Worm (Caenorhabditis elegans) whole organism, young adult: ENCODE data around the gene F57B9.1.
A peak's percentile ranks its signal among the peaks of the same experiment; 100 is the strongest.

ENCODE experiments used
- B0019.2 ChIP-seq: fragments of 200-800 bp; sonication (Bioruptor generic); conservative IDR thresholded peaks from 2 replicates; pipeline ENCODE4 v1.3.6; 2022; ENCODE audit warnings: missing genetic modification reagents, missing genetic modification characterization, missing compliant biosample characterization
- B0035.1 ChIP-seq: sonication (generic microtip); optimal IDR thresholded peaks from 2 replicates; lab custom pipeline; 2016; ENCODE audit warnings: missing genetic modification characterization, mild to moderate bottlenecking, missing compliant biosample characterization, missing genotype, missing genetic modification reagents
- B0336.3 ChIP-seq: fragments of 200-800 bp; sonication (Bioruptor generic); IDR thresholded peaks from 2 replicates; pipeline ENCODE4 v1.3.6; 2022; ENCODE audit warnings: missing genetic modification characterization, missing compliant biosample characterization
- C17E4.6 ChIP-seq: fragments of 200-800 bp; sonication (Bioruptor generic); IDR thresholded peaks from 2 replicates; pipeline ENCODE4 v1.3.6; 2022; ENCODE audit warnings: missing genetic modification reagents, missing genetic modification characterization, missing compliant biosample characterization
- F22D6.2 ChIP-seq: sonication (generic microtip); optimal IDR thresholded peaks from 2 replicates; lab custom pipeline; 2016; ENCODE audit warnings: mild to moderate bottlenecking, missing genetic modification characterization, missing compliant biosample characterization
- F37B4.10 ChIP-seq: fragments of 200-800 bp; sonication (Bioruptor generic); IDR thresholded peaks from 2 replicates; pipeline ENCODE4 v1.3.6; 2022; ENCODE audit warnings: missing genetic modification characterization, missing compliant biosample characterization
- F49E8.2 ChIP-seq: sonication (generic microtip); optimal IDR thresholded peaks from 3 replicates; lab custom pipeline; 2017; ENCODE audit warnings: missing genetic modification characterization, mild to moderate bottlenecking, missing compliant biosample characterization, antibody characterized with exemption, moderate library complexity; ENCODE audit not compliant: insufficient read depth
- F52B5.7 ChIP-seq: sonication (generic microtip); optimal IDR thresholded peaks from 2 replicates; lab custom pipeline; 2016; ENCODE audit warnings: mild to moderate bottlenecking, missing genetic modification characterization, missing compliant biosample characterization
- F57C9.4 ChIP-seq: sonication (generic microtip); optimal IDR thresholded peaks from 2 replicates; lab custom pipeline; 2017; ENCODE audit warnings: mild to moderate bottlenecking, missing genetic modification characterization, missing compliant biosample characterization
- Y53G8AR.9 ChIP-seq: fragments of 200-800 bp; sonication (Bioruptor generic); conservative IDR thresholded peaks from 2 replicates; pipeline ENCODE4 v1.3.6; 2022; ENCODE audit warnings: missing genetic modification reagents, missing genetic modification characterization, missing compliant biosample characterization
- Y56A3A.18 ChIP-seq: fragments of 200-800 bp; sonication (Bioruptor generic); IDR thresholded peaks from 2 replicates; pipeline ENCODE4 v1.3.6; 2022; ENCODE audit warnings: missing genetic modification reagents, missing genetic modification characterization, missing compliant biosample characterization
- akir-1 ChIP-seq: fragments of 200-800 bp; sonication (Bioruptor generic); optimal IDR thresholded peaks from 2 replicates; lab custom pipeline; 2018; ENCODE audit warnings: mild to moderate bottlenecking, missing genetic modification characterization, moderate library complexity, missing compliant biosample characterization
- attf-3 ChIP-seq: fragments of 200-800 bp; sonication (Bioruptor generic); conservative IDR thresholded peaks from 2 replicates; pipeline ENCODE4 v1.3.6; 2022; ENCODE audit warnings: missing genetic modification reagents, missing genetic modification characterization, missing compliant biosample characterization
- ceh-79 ChIP-seq: sonication (generic microtip); optimal IDR thresholded peaks from 2 replicates; lab custom pipeline; 2017; ENCODE audit warnings: mild to moderate bottlenecking, missing genetic modification characterization, missing compliant biosample characterization
- ceh-91 ChIP-seq: fragments of 200-800 bp; sonication (Bioruptor generic); IDR thresholded peaks from 2 replicates; pipeline ENCODE4 v1.3.6; 2022; ENCODE audit warnings: missing genetic modification reagents, missing genetic modification characterization, missing compliant biosample characterization
- efl-1 ChIP-seq: fragments of 150-350 bp; optimal IDR thresholded peaks from 2 replicates; lab custom pipeline; 2014; ENCODE audit warnings: missing biosample characterization, missing genetic modification reagents, missing genetic modification characterization
- egl-18 ChIP-seq: fragments of 200-800 bp; sonication (Bioruptor generic); IDR thresholded peaks from 2 replicates; pipeline ENCODE4 v1.3.6; 2022; ENCODE audit warnings: missing genetic modification reagents, missing genetic modification characterization, missing compliant biosample characterization
- egrh-3 ChIP-seq: fragments of 200-800 bp; sonication (Bioruptor generic); IDR thresholded peaks from 2 replicates; pipeline ENCODE4 v1.3.6; 2022; ENCODE audit warnings: missing genetic modification reagents, missing genetic modification characterization, missing compliant biosample characterization
- fkh-3 ChIP-seq: sonication (generic microtip); optimal IDR thresholded peaks from 2 replicates; lab custom pipeline; 2016; ENCODE audit warnings: mild to moderate bottlenecking, missing genetic modification characterization, missing compliant biosample characterization
- him-1 ChIP-seq: sonication (generic microtip); optimal IDR thresholded peaks from 2 replicates; lab custom pipeline; 2016; ENCODE audit warnings: missing genotype, missing genetic modification reagents, missing genetic modification characterization, missing compliant biosample characterization
- hlh-12 ChIP-seq: sonication (generic microtip); optimal IDR thresholded peaks from 2 replicates; lab custom pipeline; 2016; ENCODE audit warnings: missing genetic modification characterization, missing compliant biosample characterization
- hlh-26 ChIP-seq: fragments of 200-800 bp; sonication (Bioruptor generic); conservative IDR thresholded peaks from 2 replicates; pipeline ENCODE4 v1.3.6; 2022; ENCODE audit warnings: missing genetic modification reagents, missing genetic modification characterization, missing compliant biosample characterization
- hsf-1 ChIP-seq: fragments of 200-800 bp; sonication (Bioruptor generic); IDR thresholded peaks from 2 replicates; pipeline ENCODE4 v1.3.6; 2022; ENCODE audit warnings: missing genetic modification reagents, missing genetic modification characterization, missing compliant biosample characterization
- let-607 ChIP-seq, 2 experiments: fragments of 200-800 bp in 1 of 2; sonication (Bioruptor generic) in 1 of 2; sonication (generic microtip) in 1 of 2; optimal IDR thresholded peaks; 2 replicates each; lab custom pipeline; 2016 to 2018; ENCODE audit warnings: mild to moderate bottlenecking in 2 of 2, missing compliant biosample characterization in 2 of 2, missing genetic modification characterization in 2 of 2, moderate library complexity in 2 of 2, missing genotype in 1 of 2
- lin-35 ChIP-seq, 3 experiments: fragments of 150-350 bp in 2 of 3; sonication (generic microtip) in 1 of 3; optimal IDR thresholded peaks; 2 replicates each; lab custom pipeline; 2014 to 2018; ENCODE audit warnings: missing biosample characterization in 3 of 3, missing genetic modification characterization in 3 of 3, missing genetic modification reagents in 3 of 3
- lin-40 ChIP-seq: sonication (generic microtip); optimal IDR thresholded peaks from 2 replicates; lab custom pipeline; 2016; ENCODE audit warnings: missing genetic modification characterization, mild to moderate bottlenecking, missing compliant biosample characterization, missing genotype, missing genetic modification reagents
- lsl-1 ChIP-seq: fragments of 200-800 bp; sonication (Bioruptor generic); optimal IDR thresholded peaks from 2 replicates; lab custom pipeline; 2018; ENCODE audit warnings: mild to moderate bottlenecking, missing genetic modification characterization, moderate library complexity, missing compliant biosample characterization
- madf-3 ChIP-seq: fragments of 200-800 bp; sonication (Bioruptor generic); IDR thresholded peaks from 2 replicates; pipeline ENCODE4 v1.3.6; 2022; ENCODE audit warnings: missing genetic modification reagents, missing genetic modification characterization, missing compliant biosample characterization
- madf-6 ChIP-seq: fragments of 200-800 bp; sonication (Bioruptor generic); IDR thresholded peaks from 2 replicates; pipeline ENCODE4 v1.3.6; 2022; ENCODE audit warnings: missing genetic modification reagents, missing genetic modification characterization, missing compliant biosample characterization
- madf-8 ChIP-seq: fragments of 200-800 bp; sonication (Bioruptor generic); conservative IDR thresholded peaks from 2 replicates; pipeline ENCODE4 v1.3.6; 2022; ENCODE audit warnings: missing genetic modification reagents, missing genetic modification characterization, missing compliant biosample characterization
- nhr-179 ChIP-seq: sonication (generic microtip); optimal IDR thresholded peaks from 2 replicates; lab custom pipeline; 2016; ENCODE audit warnings: mild to moderate bottlenecking, missing genetic modification characterization, missing compliant biosample characterization
- nhr-27 ChIP-seq: fragments of 200-800 bp; sonication (Bioruptor generic); optimal IDR thresholded peaks from 2 replicates; lab custom pipeline; 2018; ENCODE audit warnings: mild to moderate bottlenecking, missing genetic modification characterization, moderate library complexity, missing compliant biosample characterization
- sea-2 ChIP-seq: fragments of 200-800 bp; sonication (Bioruptor generic); IDR thresholded peaks from 2 replicates; pipeline ENCODE4 v1.3.6; 2022; ENCODE audit warnings: missing genetic modification characterization, missing compliant biosample characterization
- snpc-1.1 ChIP-seq: sonication (generic microtip); optimal IDR thresholded peaks from 2 replicates; lab custom pipeline; 2017; ENCODE audit warnings: missing genetic modification characterization, mild to moderate bottlenecking, missing compliant biosample characterization, antibody characterized with exemption, moderate library complexity, missing genotype, missing genetic modification reagents; ENCODE audit not compliant: insufficient read depth
- snpc-4 ChIP-seq, 5 experiments: fragments of 150-350 bp in 1 of 5; sonication (generic microtip) in 4 of 5; optimal IDR thresholded peaks; 2 replicates each; lab custom pipeline; 2014 to 2018; ENCODE audit warnings: missing genetic modification characterization in 5 of 5, missing biosample characterization in 3 of 5, antibody characterized with exemption in 2 of 5, mild to moderate bottlenecking in 2 of 5, missing compliant biosample characterization in 2 of 5, missing genotype in 2 of 5, moderate library complexity in 2 of 5, missing genetic modification reagents in 1 of 5
- sptf-2 ChIP-seq: fragments of 200-800 bp; sonication (Bioruptor generic); optimal IDR thresholded peaks from 2 replicates; lab custom pipeline; 2018; ENCODE audit warnings: mild to moderate bottlenecking, missing genetic modification characterization, missing compliant biosample characterization
- xnd-1 ChIP-seq: sonication (generic microtip); optimal IDR thresholded peaks from 2 replicates; lab custom pipeline; 2016; ENCODE audit warnings: missing genotype, missing genetic modification reagents, missing genetic modification characterization, missing compliant biosample characterization
- ztf-26 ChIP-seq: sonication (generic microtip); optimal IDR thresholded peaks from 2 replicates; lab custom pipeline; 2017; ENCODE audit warnings: missing genetic modification characterization, missing compliant biosample characterization
- ztf-6 ChIP-seq: fragments of 200-800 bp; sonication (Bioruptor generic); IDR thresholded peaks from 2 replicates; pipeline ENCODE4 v1.3.6; 2022; ENCODE audit warnings: missing genetic modification reagents, missing genetic modification characterization, missing compliant biosample characterization

F57B9.1 gene

ce11 chrIII:6968080-6968639, 6.3 kb downstream of the F57B9.1 start, which contains the start of gene panl-2:
Gene panl-2, minus strand, starts transcription at chrIII:6968130.
- TF ChIP-seq F49E8.2 (tag; lab: Kevin White, UChicago) (peak; percentile 47), hlh-26 (GFP tag; lab: Robert Waterston, UW) (no peak), attf-3 (GFP tag; lab: Robert Waterston, UW) (peak; percentile 88), sptf-2 (GFP tag; lab: Kevin White, UChicago) (no peak), lin-35 (GFP tag; optimal IDR thresholded peaks at IDR 0.05; lab: Kevin White, UChicago) (peak in 1 of 3 experiments; percentile 52), nhr-179 (tag; lab: Kevin White, UChicago) (no peak), snpc-1.1 (tag; lab: Kevin White, UChicago) (no peak), F37B4.10 (GFP tag; lab: Robert Waterston, UW) (no peak), egrh-3 (GFP tag; lab: Robert Waterston, UW) (peak; percentile 49; the same call in 1 of the 2 replicates)

ce11 chrIII:6968655-6969054, 6.8 kb downstream of the F57B9.1 start:
- TF ChIP-seq fkh-3 (tag; lab: Kevin White, UChicago) (no peak), madf-8 (GFP tag; lab: Robert Waterston, UW) (0 out of 2 replicates have a peak, but pooled peaks have one; percentile 6), ceh-91 (GFP tag; lab: Robert Waterston, UW) (no peak), Y53G8AR.9 (GFP tag; lab: Robert Waterston, UW) (no peak), lin-40 (tag; lab: Kevin White, UChicago) (no peak), sptf-2 (GFP tag; lab: Kevin White, UChicago) (no peak), efl-1 (peak; percentile 55), xnd-1 (tag; lab: Kevin White, UChicago) (no peak), ztf-6 (no peak), egl-18 (GFP tag; lab: Robert Waterston, UW) (no peak), akir-1 (GFP tag; lab: Kevin White, UChicago) (no peak), let-607 (tag; optimal IDR thresholded peaks at IDR 0.05; lab: Kevin White, UChicago) (no peak), B0336.3 (no peak), ceh-79 (tag; lab: Kevin White, UChicago) (no peak), madf-6 (peak; percentile 71), F57C9.4 (no peak), ztf-26 (no peak)
- TF ChIP-seq, all 124 proteins: peak for 3

ce11 chrIII:6969090-6969489, 7.2 kb downstream of the F57B9.1 start, which contains the start of gene F31E3.12:
Gene F31E3.12, plus strand, starts transcription at chrIII:6969390.
- TF ChIP-seq hsf-1: no peak
- TF ChIP-seq nhr-27 (tag; lab: Kevin White, UChicago): no peak
- no peak for TF ChIP-seq egrh-3 (GFP tag; lab: Robert Waterston, UW)
- TF ChIP-seq him-1: no peak
- TF ChIP-seq sea-2 (GFP tag; lab: Robert Waterston, UW): no peak
- no peak for TF ChIP-seq Y56A3A.18 (GFP tag; lab: Robert Waterston, UW)
- TF ChIP-seq F52B5.7 (tag; lab: Kevin White, UChicago): no peak
- TF ChIP-seq snpc-4 (GFP tag; optimal IDR thresholded peaks at IDR 0.05; lab: Kevin White, UChicago): no peak
- no peak for TF ChIP-seq snpc-4 (tag; optimal IDR thresholded peaks at IDR 0.05; lab: Kevin White, UChicago)
- TF ChIP-seq madf-3 (GFP tag; lab: Robert Waterston, UW): no peak
- no peak for TF ChIP-seq B0336.3
- TF ChIP-seq hlh-12 (tag; lab: Kevin White, UChicago): no peak
- no peak for TF ChIP-seq B0019.2 (GFP tag; lab: Robert Waterston, UW)
- no peak for TF ChIP-seq madf-8 (GFP tag; lab: Robert Waterston, UW)
- no peak for TF ChIP-seq lsl-1 (GFP tag; lab: Kevin White, UChicago)
- no peak for TF ChIP-seq F22D6.2
- no peak for TF ChIP-seq let-607 (tag; optimal IDR thresholded peaks at IDR 0.05; lab: Kevin White, UChicago)
- no peak for TF ChIP-seq C17E4.6 (GFP tag; lab: Robert Waterston, UW)
- TF ChIP-seq B0035.1 (tag; lab: Kevin White, UChicago): no peak
- TF ChIP-seq nhr-179 (tag; lab: Kevin White, UChicago): no peak
